Worm (Caenorhabditis elegans) whole organism, L1 larva: Measurements from ENCODE around the gene eak-7.

ENCODE experiments used
- C04F5.9 ChIP-seq: sonication (generic microtip); optimal IDR thresholded peaks from 2 replicates; lab custom pipeline; 2016; ENCODE audit warnings: missing genetic modification characterization, missing compliant biosample characterization
- C16A3.4 ChIP-seq: fragments of 150-350 bp; optimal IDR thresholded peaks from 2 replicates; lab custom pipeline; 2014; ENCODE audit warnings: missing biosample characterization, missing genetic modification characterization
- C34B4.2 ChIP-seq: sonication (generic microtip); optimal IDR thresholded peaks from 2 replicates; lab custom pipeline; 2017; ENCODE audit warnings: mild to moderate bottlenecking, missing genetic modification characterization, missing compliant biosample characterization
- F16B12.6 ChIP-seq: fragments of 150-350 bp; optimal IDR thresholded peaks from 2 replicates; lab custom pipeline; 2014; ENCODE audit warnings: missing biosample characterization, missing genetic modification characterization
- aha-1 ChIP-seq: fragments of 150-350 bp; optimal IDR thresholded peaks from 2 replicates; lab custom pipeline; 2014; ENCODE audit warnings: missing biosample characterization, missing genetic modification characterization
- alr-1 ChIP-seq: fragments of 200-800 bp; sonication (Bioruptor generic); optimal IDR thresholded peaks from 2 replicates; lab custom pipeline; 2018; ENCODE audit warnings: borderline replicate concordance, mild to moderate bottlenecking, missing genetic modification characterization, missing compliant biosample characterization
- ama-1 ChIP-seq: fragments of 150-350 bp; optimal IDR thresholded peaks from 2 replicates; lab custom pipeline; 2014
- ceh-63 ChIP-seq: fragments of 200-800 bp; sonication (Bioruptor generic); optimal IDR thresholded peaks from 2 replicates; lab custom pipeline; 2018; ENCODE audit warnings: mild to moderate bottlenecking, missing genetic modification characterization, missing compliant biosample characterization
- ceh-88 ChIP-seq: fragments of 200-800 bp; sonication (Bioruptor generic); IDR thresholded peaks from 2 replicates; pipeline ENCODE4 v1.3.6; 2022; ENCODE audit warnings: missing genetic modification characterization, missing compliant biosample characterization
- ceh-90 ChIP-seq: sonication (generic microtip); optimal IDR thresholded peaks from 2 replicates; lab custom pipeline; 2016; ENCODE audit warnings: missing genetic modification characterization, missing compliant biosample characterization
- efl-1 ChIP-seq, 4 experiments: fragments of 150-350 bp; optimal IDR thresholded peaks in 3 of 4; peaks in 1 of 4; 1 replicate in 1 of 4; 2 replicates in 3 of 4; lab custom pipeline; 2014; ENCODE audit warnings: missing biosample characterization in 2 of 4, missing genetic modification characterization in 2 of 4, missing genetic modification reagents in 2 of 4
- egl-13 ChIP-seq: sonication (generic microtip); optimal IDR thresholded peaks from 2 replicates; lab custom pipeline; 2016; ENCODE audit warnings: missing genotype, missing genetic modification reagents, missing genetic modification characterization, missing compliant biosample characterization
- egl-27 ChIP-seq, 2 experiments: fragments of 150-350 bp in 1 of 2; sonication (generic microtip); optimal IDR thresholded peaks; 3 replicates each; lab custom pipeline; 2017 to 2018; ENCODE audit warnings: missing biosample characterization in 2 of 2, missing genetic modification characterization in 2 of 2, missing genetic modification reagents in 2 of 2
- elt-2 ChIP-seq: sonication (generic microtip); optimal IDR thresholded peaks from 2 replicates; lab custom pipeline; 2016; ENCODE audit warnings: missing genetic modification characterization, mild to moderate bottlenecking, inconsistent platforms, missing compliant biosample characterization, missing genetic modification reagents
- elt-3 ChIP-seq, 6 experiments: fragments of 150-350 bp in 1 of 6; sonication (generic microtip); optimal IDR thresholded peaks; 2 replicates each; lab custom pipeline; 2017 to 2018; ENCODE audit warnings: missing biosample characterization in 6 of 6, missing genetic modification characterization in 6 of 6, inconsistent platforms in 1 of 6
- ets-5 ChIP-seq: fragments of 200-800 bp; sonication (Bioruptor generic); IDR thresholded peaks from 2 replicates; pipeline ENCODE4 v1.3.6; 2022; ENCODE audit warnings: missing genetic modification characterization, missing compliant biosample characterization
- fkh-4 ChIP-seq: sonication (generic microtip); optimal IDR thresholded peaks from 2 replicates; lab custom pipeline; 2016; ENCODE audit warnings: missing compliant biosample characterization, missing genetic modification characterization, borderline replicate concordance
- grh-1 ChIP-seq: fragments of 200-800 bp; sonication (Bioruptor generic); IDR thresholded peaks from 2 replicates; pipeline ENCODE4 v1.3.6; 2022; ENCODE audit warnings: missing genetic modification reagents, missing genetic modification characterization, missing compliant biosample characterization
- hlh-17 ChIP-seq: fragments of 200-800 bp; sonication (Bioruptor generic); optimal IDR thresholded peaks from 2 replicates; lab custom pipeline; 2018; ENCODE audit warnings: missing genetic modification characterization, mild to moderate bottlenecking, missing compliant biosample characterization, moderate library complexity, borderline replicate concordance
- hpl-2 ChIP-seq: fragments of 150-350 bp; optimal IDR thresholded peaks from 2 replicates; lab custom pipeline; 2014; ENCODE audit warnings: missing biosample characterization, missing genetic modification reagents, missing genetic modification characterization
- irx-1 ChIP-seq: sonication (generic microtip); optimal IDR thresholded peaks from 2 replicates; lab custom pipeline; 2016; ENCODE audit warnings: missing genetic modification characterization, missing compliant biosample characterization
- jun-1 ChIP-seq: fragments of 150-350 bp; optimal IDR thresholded peaks from 2 replicates; lab custom pipeline; 2014; ENCODE audit warnings: missing biosample characterization, missing genetic modification reagents, missing genetic modification characterization
- lin-13 ChIP-seq: fragments of 150-350 bp; optimal IDR thresholded peaks from 2 replicates; lab custom pipeline; 2014; ENCODE audit warnings: missing biosample characterization, missing genetic modification reagents, missing genetic modification characterization
- lin-14 ChIP-seq: fragments of 200-800 bp; sonication (Bioruptor generic); optimal IDR thresholded peaks from 2 replicates; lab custom pipeline; 2018; ENCODE audit warnings: mild to moderate bottlenecking, missing genetic modification characterization, moderate library complexity, missing compliant biosample characterization
- lin-35 ChIP-seq, 2 experiments: fragments of 150-350 bp; optimal IDR thresholded peaks; 2 replicates each; lab custom pipeline; 2014; ENCODE audit warnings: missing biosample characterization in 2 of 2, missing genetic modification characterization in 2 of 2, missing genetic modification reagents in 2 of 2
- lir-3 ChIP-seq: sonication (generic microtip); optimal IDR thresholded peaks from 2 replicates; lab custom pipeline; 2016; ENCODE audit warnings: mild to moderate bottlenecking, missing genetic modification characterization, moderate library complexity, missing compliant biosample characterization; ENCODE audit not compliant: poor library complexity
- mdl-1 ChIP-seq, 2 experiments: fragments of 150-350 bp; optimal IDR thresholded peaks; 2 replicates each; lab custom pipeline; 2014 to 2017; ENCODE audit warnings: missing biosample characterization in 2 of 2, missing genetic modification characterization in 2 of 2, inconsistent platforms in 1 of 2
- mef-2 ChIP-seq: fragments of 150-350 bp; optimal IDR thresholded peaks from 2 replicates; lab custom pipeline; 2014; ENCODE audit warnings: missing biosample characterization, missing genetic modification characterization
- mep-1 ChIP-seq: fragments of 150-350 bp; optimal IDR thresholded peaks from 2 replicates; lab custom pipeline; 2014; ENCODE audit warnings: missing biosample characterization, missing genetic modification characterization
- nhr-11 ChIP-seq: fragments of 150-350 bp; optimal IDR thresholded peaks from 2 replicates; lab custom pipeline; 2014; ENCODE audit warnings: missing biosample characterization, missing genetic modification characterization
- nhr-19 ChIP-seq: fragments of 200-800 bp; sonication (Bioruptor generic); conservative IDR thresholded peaks from 2 replicates; pipeline ENCODE4 v1.3.6; 2022; ENCODE audit warnings: missing genetic modification characterization, missing compliant biosample characterization
- nhr-20 ChIP-seq: sonication (generic microtip); optimal IDR thresholded peaks from 2 replicates; lab custom pipeline; 2016; ENCODE audit warnings: mild to moderate bottlenecking, missing genetic modification characterization, missing compliant biosample characterization
- nhr-76 ChIP-seq: sonication (generic microtip); optimal IDR thresholded peaks from 2 replicates; lab custom pipeline; 2017; ENCODE audit warnings: missing biosample characterization, missing genetic modification characterization
- nhr-77 ChIP-seq: fragments of 150-350 bp; optimal IDR thresholded peaks from 2 replicates; lab custom pipeline; 2014; ENCODE audit warnings: missing biosample characterization, missing genetic modification characterization
- nhr-85 ChIP-seq: sonication (generic microtip); peaks from one replicate; lab custom pipeline; 2016; ENCODE audit warnings: missing genetic modification characterization, inconsistent platforms, missing compliant biosample characterization
- pax-3 ChIP-seq: fragments of 200-800 bp; sonication (Bioruptor generic); optimal IDR thresholded peaks from 2 replicates; lab custom pipeline; 2018; ENCODE audit warnings: mild to moderate bottlenecking, missing genetic modification characterization, moderate library complexity, missing compliant biosample characterization
- pqm-1 ChIP-seq: sonication (generic microtip); optimal IDR thresholded peaks from 3 replicates; lab custom pipeline; 2017; ENCODE audit warnings: missing biosample characterization, missing genetic modification characterization
- skn-1 ChIP-seq: fragments of 150-350 bp; optimal IDR thresholded peaks from 2 replicates; lab custom pipeline; 2014; ENCODE audit warnings: missing biosample characterization, missing genetic modification characterization
- sox-4 ChIP-seq: sonication (generic microtip); optimal IDR thresholded peaks from 2 replicates; lab custom pipeline; 2016; ENCODE audit warnings: missing genetic modification characterization, missing compliant biosample characterization
- sptf-1 ChIP-seq: fragments of 150-350 bp; optimal IDR thresholded peaks from 2 replicates; lab custom pipeline; 2014; ENCODE audit warnings: missing biosample characterization, missing genetic modification characterization
- sup-37 ChIP-seq: fragments of 200-800 bp; sonication (Bioruptor generic); optimal IDR thresholded peaks from 2 replicates; lab custom pipeline; 2018; ENCODE audit warnings: mild to moderate bottlenecking, missing genetic modification characterization, missing compliant biosample characterization
- swsn-7 ChIP-seq: sonication (generic microtip); optimal IDR thresholded peaks from 2 replicates; lab custom pipeline; 2016; ENCODE audit warnings: missing genetic modification characterization, missing compliant biosample characterization
- tbx-2 ChIP-seq: sonication (generic microtip); optimal IDR thresholded peaks from 2 replicates; lab custom pipeline; 2016; ENCODE audit warnings: missing genetic modification characterization, missing compliant biosample characterization
- unc-130 ChIP-seq: fragments of 150-350 bp; optimal IDR thresholded peaks from 2 replicates; lab custom pipeline; 2017; ENCODE audit warnings: missing biosample characterization, missing genetic modification characterization, inconsistent platforms
- unc-30 ChIP-seq: sonication (generic microtip); optimal IDR thresholded peaks from 2 replicates; lab custom pipeline; 2017; ENCODE audit warnings: missing biosample characterization, missing genetic modification characterization
- unc-62 ChIP-seq: fragments of 150-350 bp; optimal IDR thresholded peaks from 2 replicates; lab custom pipeline; 2014; ENCODE audit warnings: missing biosample characterization, missing genetic modification reagents, missing genetic modification characterization
- vab-15 ChIP-seq: sonication (generic microtip); optimal IDR thresholded peaks from 2 replicates; lab custom pipeline; 2017; ENCODE audit warnings: missing genotype, mild to moderate bottlenecking, missing genetic modification characterization, missing compliant biosample characterization
- xbp-1 ChIP-seq: sonication (generic microtip); optimal IDR thresholded peaks from 2 replicates; lab custom pipeline; 2016; ENCODE audit warnings: missing genetic modification characterization, missing compliant biosample characterization

Gene eak-7

DNA sequence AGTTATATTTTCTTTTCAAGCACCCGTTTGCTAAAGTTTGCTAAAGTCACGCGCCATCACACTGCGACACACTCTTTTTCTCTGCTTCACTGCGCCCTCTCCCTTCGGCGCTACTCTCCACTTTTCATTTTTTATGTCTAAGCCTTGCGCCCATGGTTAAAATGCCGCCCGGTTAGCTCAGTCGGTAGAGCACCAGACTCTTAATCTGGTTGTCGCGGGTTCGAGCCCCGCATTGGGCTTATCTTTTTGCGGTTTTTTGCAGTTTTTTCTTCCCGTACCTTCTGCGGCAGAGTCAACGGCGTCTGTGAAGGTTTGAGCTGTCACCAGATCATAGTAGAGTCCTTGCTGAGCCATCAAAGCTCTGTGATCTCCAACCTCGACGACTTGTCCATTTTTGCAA is 28.8 kb upstream of the eak-7 start (continued):
- TF ChIP-seq swsn-7 (tag; lab: Kevin White, UChicago): peak; percentile 83
- TF ChIP-seq skn-1 (tag; lab: Kevin White, UChicago): peak; percentile 72
- TF ChIP-seq nhr-76: no peak
- peak; percentile 88 for TF ChIP-seq lin-14
- TF ChIP-seq elt-2 (tag; lab: Kevin White, UChicago): no peak
- peak; percentile 73 for TF ChIP-seq egl-13
- TF ChIP-seq elt-3 (tag; optimal IDR thresholded peaks at IDR 0.05; lab: Kevin White, UChicago): peak in 2 of 6 experiments; percentile 1 to 21
- no peak for TF ChIP-seq sptf-1 (tag; lab: Kevin White, UChicago)
- TF ChIP-seq hlh-17: no peak
- peak; percentile 21 for TF ChIP-seq lin-13 (GFP tag; lab: Kevin White, UChicago)
- peak; percentile 52 for TF ChIP-seq mef-2 (tag; lab: Kevin White, UChicago)
- TF ChIP-seq alr-1 (tag; lab: Kevin White, UChicago): no peak
- TF ChIP-seq, all 84 proteins: peak for 48

DNA sequence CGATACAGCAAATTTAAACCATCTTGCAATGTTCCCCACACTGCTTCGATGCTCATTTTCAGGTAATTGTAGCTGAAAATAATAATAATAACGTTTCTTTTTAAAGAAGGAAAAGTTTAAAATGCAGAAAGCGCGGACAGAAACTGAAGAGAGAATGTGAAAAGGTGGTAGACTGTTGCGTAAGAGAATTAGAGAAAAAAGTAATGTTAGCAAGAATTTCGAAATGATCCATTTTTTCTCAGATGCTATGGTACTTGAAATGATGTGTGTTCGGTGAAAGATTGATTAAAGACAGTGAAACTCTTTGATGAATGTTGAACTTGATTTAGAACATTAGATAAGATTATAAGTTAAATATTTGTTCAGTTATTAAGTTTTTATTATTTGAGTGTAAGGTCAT is 24.6 kb upstream of the eak-7 start, which contains the start of gene cul-6:
cul-6 (minus strand) TSS at position 79 of the 400 bp plus-strand sequence.
- TF ChIP-seq nhr-20 (tag; lab: Kevin White, UChicago) (no peak), ama-1 (no peak), efl-1 (optimal IDR thresholded peaks at IDR 0.05; lab: Kevin White, UChicago) (no peak), efl-1 (GFP tag; optimal IDR thresholded peaks at IDR 0.05 in 1 of 2; lab: Kevin White, UChicago) (peak in 1 of 2 experiments; percentile 74)

ce11 chrIV:12585966-12586365 is 20.2 kb upstream of the eak-7 start, which contains the start of gene K08E7.8:
TSS of gene K08E7.8 (minus strand) at chrIV:12586066.
- TF ChIP-seq mep-1 (tag; lab: Kevin White, UChicago) (no peak), ceh-63 (GFP tag; lab: Kevin White, UChicago) (no peak), hlh-17 (no peak), pax-3 (tag; lab: Kevin White, UChicago) (no peak), skn-1 (tag; lab: Kevin White, UChicago) (no peak), nhr-85 (tag; lab: Kevin White, UChicago) (no peak), xbp-1 (tag; lab: Kevin White, UChicago) (no peak), sox-4 (tag; lab: Kevin White, UChicago) (no peak), ceh-88 (GFP tag; lab: Robert Waterston, UW) (no peak), ama-1 (no peak), unc-62 (GFP tag; lab: Kevin White, UChicago) (no peak), grh-1 (no peak), vab-15 (tag; lab: Kevin White, UChicago) (no peak), C16A3.4 (tag; lab: Kevin White, UChicago) (no peak), lir-3 (tag; lab: Kevin White, UChicago) (no peak), nhr-19 (GFP tag; lab: Robert Waterston, UW) (no peak), tbx-2 (no peak), nhr-77 (no peak), pqm-1 (tag; lab: Kevin White, UChicago) (no peak), unc-30 (no peak)

ce11 chrIV:12584146-12584545 is 18.4 kb upstream of the eak-7 start:
- TF ChIP-seq F16B12.6 (tag; lab: Kevin White, UChicago) (no peak), elt-2 (tag; lab: Kevin White, UChicago) (no peak), mdl-1 (tag; optimal IDR thresholded peaks at IDR 0.05; lab: Kevin White, UChicago) (no peak), tbx-2 (no peak), jun-1 (tag; lab: Kevin White, UChicago) (no peak), ets-5 (GFP tag; lab: Robert Waterston, UW) (no peak), nhr-85 (tag; lab: Kevin White, UChicago) (no peak), ceh-63 (GFP tag; lab: Kevin White, UChicago) (no peak), egl-27 (tag; optimal IDR thresholded peaks at IDR 0.05; lab: Kevin White, UChicago) (no peak), C34B4.2 (tag; lab: Kevin White, UChicago) (no peak), skn-1 (tag; lab: Kevin White, UChicago) (no peak), aha-1 (tag; lab: Kevin White, UChicago) (no peak), hpl-2 (GFP tag; lab: Kevin White, UChicago) (no peak), irx-1 (tag; lab: Kevin White, UChicago) (no peak), pqm-1 (tag; lab: Kevin White, UChicago) (no peak), lin-35 (GFP tag; optimal IDR thresholded peaks at IDR 0.05; lab: Kevin White, UChicago) (peak in 1 of 2 experiments; percentile 33), unc-130 (tag; lab: Kevin White, UChicago) (no peak), ceh-90 (tag; lab: Kevin White, UChicago) (no peak), fkh-4 (tag; lab: Kevin White, UChicago) (no peak), lin-14 (peak; percentile 91), nhr-11 (tag; lab: Kevin White, UChicago) (no peak), C04F5.9 (tag; lab: Kevin White, UChicago) (no peak), unc-30 (no peak), sup-37 (no peak)
